Worm (Caenorhabditis elegans): Measurements from ENCODE around the gene col-8.

The col-8 gene

DNA sequence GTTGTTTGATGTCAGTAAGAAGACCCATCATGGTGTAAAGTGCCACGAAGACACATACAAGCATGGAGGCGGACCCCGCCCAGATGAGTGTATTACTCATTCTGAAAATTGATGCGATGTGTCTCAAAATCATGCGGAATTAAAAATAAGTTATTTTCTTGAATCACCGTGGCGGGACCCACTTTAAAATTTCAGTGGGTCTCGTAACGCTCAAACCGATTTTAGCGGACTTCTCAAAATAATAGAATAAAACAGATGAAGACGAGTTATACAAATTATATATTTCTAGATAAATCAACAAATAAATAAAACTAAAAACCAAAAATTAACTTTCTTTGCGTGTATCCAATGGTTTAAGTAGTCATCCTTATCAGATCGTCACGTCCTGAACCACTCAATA lies at the start of gene col-8:
col-8 (minus strand) TSS at position 101 of the 400 bp plus-strand sequence.
- no peak for TF ChIP-seq klf-2 (GFP tag; conservative IDR thresholded peaks at IDR 0.05)
- no peak for TF ChIP-seq ztf-23 (GFP tag; IDR thresholded peaks at IDR 0.05)
- TF ChIP-seq T22C8.4 (GFP tag; IDR thresholded peaks at IDR 0.05) = no peak
- TF ChIP-seq cog-1 (tag; optimal IDR thresholded peaks at IDR 0.05) = no peak
- no peak for TF ChIP-seq ref-1 (GFP tag; conservative IDR thresholded peaks at IDR 0.05)
- no peak for TF ChIP-seq med-1 (GFP tag; optimal IDR thresholded peaks at IDR 0.05; ENCODE audit: insufficient read depth)
- TF ChIP-seq flt-1 (GFP tag; IDR thresholded peaks at IDR 0.05) = no peak
- no peak for TF ChIP-seq tab-1 (GFP tag; IDR thresholded peaks at IDR 0.05)
- no peak for TF ChIP-seq ztf-29 (GFP tag; IDR thresholded peaks at IDR 0.05)

DNA sequence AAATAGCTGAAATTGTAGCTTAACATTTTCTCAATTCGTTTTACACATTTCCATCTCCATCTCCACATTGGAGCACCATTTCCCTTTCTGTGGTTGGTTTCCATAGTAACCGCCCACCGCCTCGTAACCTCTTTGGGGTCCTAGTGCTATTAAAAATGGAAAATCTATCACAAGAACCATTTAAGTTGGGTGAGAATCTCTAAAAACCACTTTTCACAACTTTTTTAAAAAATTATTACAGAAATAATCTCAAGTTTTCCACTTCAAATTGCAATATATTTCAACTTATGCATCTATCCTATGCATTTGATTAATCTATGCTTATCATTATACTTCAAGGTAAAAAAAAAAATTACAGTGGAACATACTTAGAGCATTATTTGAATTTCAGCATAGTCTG lies 49.6 kb upstream of the col-8 start, which contains the start of gene tmem-17:
tmem-17 (plus strand) TSS at position 301 of the 400 bp plus-strand sequence.
- TF ChIP-seq tab-1 (GFP tag; IDR thresholded peaks at IDR 0.05) (no peak), med-1 (GFP tag; optimal IDR thresholded peaks at IDR 0.05; ENCODE audit: insufficient read depth) (no peak), ztf-29 (GFP tag; IDR thresholded peaks at IDR 0.05) (no peak), ztf-23 (GFP tag; IDR thresholded peaks at IDR 0.05) (no peak), klf-2 (GFP tag; conservative IDR thresholded peaks at IDR 0.05) (no peak), flt-1 (GFP tag; IDR thresholded peaks at IDR 0.05) (no peak), T22C8.4 (GFP tag; IDR thresholded peaks at IDR 0.05) (no peak), ref-1 (GFP tag; conservative IDR thresholded peaks at IDR 0.05) (no peak), cog-1 (tag; optimal IDR thresholded peaks at IDR 0.05) (no peak)

DNA sequence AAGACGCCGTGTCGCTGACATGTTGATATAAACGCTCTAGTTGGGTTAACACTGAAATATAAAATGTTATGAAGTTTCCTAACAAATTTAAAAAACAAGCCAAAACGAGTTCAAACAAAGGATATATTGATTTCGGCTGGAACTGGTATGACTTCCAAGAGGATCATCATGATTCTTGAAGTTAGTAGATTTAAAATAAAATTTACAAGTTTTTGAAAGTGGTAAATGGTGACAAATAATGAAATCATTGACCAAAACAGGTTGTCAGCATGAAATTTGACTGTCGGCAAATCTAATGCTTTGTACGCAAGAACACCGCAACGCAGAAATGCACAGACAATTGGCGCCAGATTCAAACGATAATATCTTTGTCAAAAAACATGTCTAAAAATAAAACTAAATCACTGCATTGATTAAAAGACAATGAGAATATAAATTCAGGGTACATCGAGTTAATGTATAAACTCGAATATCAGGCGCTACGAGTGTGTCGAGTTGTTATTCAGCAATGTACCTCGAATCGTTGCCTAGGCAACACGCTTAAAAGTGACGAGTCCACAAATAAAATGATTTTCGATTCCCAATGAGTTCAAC lies 48.2 kb upstream of the col-8 start, which contains the start of the genes ubc-18 and R01H2.8:
ubc-18 (minus strand) TSS at position 51 of the 594 bp plus-strand sequence.
R01H2.8 (plus strand) TSS at position 544 of the 594 bp plus-strand sequence.
- TF ChIP-seq flt-1 (GFP tag; IDR thresholded peaks at IDR 0.05) = no peak
- no peak for TF ChIP-seq ref-1 (GFP tag; conservative IDR thresholded peaks at IDR 0.05)
- TF ChIP-seq med-1 (GFP tag; optimal IDR thresholded peaks at IDR 0.05; ENCODE audit: insufficient read depth) = no peak
- TF ChIP-seq klf-2 (GFP tag; conservative IDR thresholded peaks at IDR 0.05) = no peak
- no peak for TF ChIP-seq tab-1 (GFP tag; IDR thresholded peaks at IDR 0.05)
- TF ChIP-seq cog-1 (tag; optimal IDR thresholded peaks at IDR 0.05) = no peak
- TF ChIP-seq T22C8.4 (GFP tag; IDR thresholded peaks at IDR 0.05) = no peak
- no peak for TF ChIP-seq ztf-29 (GFP tag; IDR thresholded peaks at IDR 0.05)
- no peak for TF ChIP-seq ztf-23 (GFP tag; IDR thresholded peaks at IDR 0.05)

ce11 chrIII:7067385-7067896 lies 47.0 kb upstream of the col-8 start, which contains the start of gene ger-1:
TSS of gene ger-1 (minus strand) at chrIII:7067477.
- TF ChIP-seq T22C8.4 (GFP tag; IDR thresholded peaks at IDR 0.05) (no peak), ztf-29 (GFP tag; IDR thresholded peaks at IDR 0.05) (no peak), flt-1 (GFP tag; IDR thresholded peaks at IDR 0.05) (no peak), med-1 (GFP tag; optimal IDR thresholded peaks at IDR 0.05; ENCODE audit: insufficient read depth) (no peak), klf-2 (GFP tag; conservative IDR thresholded peaks at IDR 0.05) (no peak), ref-1 (GFP tag; conservative IDR thresholded peaks at IDR 0.05) (no peak)

DNA sequence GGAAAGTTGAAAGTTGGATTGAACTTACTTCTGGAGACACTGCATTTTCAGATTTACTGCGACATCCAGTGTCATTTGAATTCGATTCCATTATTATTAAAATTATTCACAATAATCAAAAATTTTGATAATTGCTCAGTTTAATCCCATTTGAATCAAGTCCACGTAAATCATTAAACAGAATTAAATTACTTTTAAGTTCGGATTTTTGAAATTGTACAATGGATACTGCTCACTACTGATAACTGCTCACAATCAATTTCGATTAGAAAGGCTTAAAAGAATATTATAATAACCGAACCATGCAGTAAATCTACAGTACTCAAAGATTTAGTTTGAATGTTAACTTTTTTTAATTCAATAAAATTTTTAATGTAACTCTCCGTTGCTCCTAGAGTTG lies 43.8 kb upstream of the col-8 start, which contains the start of gene R01H2.4:
R01H2.4 (minus strand) TSS at position 101 of the 400 bp plus-strand sequence.
- TF ChIP-seq med-1 (GFP tag; optimal IDR thresholded peaks at IDR 0.05; ENCODE audit: insufficient read depth) (no peak), flt-1 (GFP tag; IDR thresholded peaks at IDR 0.05) (no peak), T22C8.4 (GFP tag; IDR thresholded peaks at IDR 0.05) (no peak), ztf-23 (GFP tag; IDR thresholded peaks at IDR 0.05) (no peak), klf-2 (GFP tag; conservative IDR thresholded peaks at IDR 0.05) (no peak), cog-1 (tag; optimal IDR thresholded peaks at IDR 0.05) (no peak), ztf-29 (GFP tag; IDR thresholded peaks at IDR 0.05) (no peak)

ce11 chrIII:7063061-7063460 lies 42.7 kb upstream of the col-8 start:
- TF ChIP-seq cog-1 (tag; optimal IDR thresholded peaks at IDR 0.05) (no peak), med-1 (GFP tag; optimal IDR thresholded peaks at IDR 0.05; ENCODE audit: insufficient read depth) (no peak), T22C8.4 (GFP tag; IDR thresholded peaks at IDR 0.05) (no peak), tab-1 (GFP tag; IDR thresholded peaks at IDR 0.05) (no peak), ztf-29 (GFP tag; IDR thresholded peaks at IDR 0.05) (no peak), ztf-23 (GFP tag; IDR thresholded peaks at IDR 0.05) (no peak), ref-1 (GFP tag; conservative IDR thresholded peaks at IDR 0.05) (no peak), klf-2 (GFP tag; conservative IDR thresholded peaks at IDR 0.05) (no peak), flt-1 (GFP tag; IDR thresholded peaks at IDR 0.05) (no peak)

- TF ChIP-seq cog-1 (tag; optimal IDR thresholded peaks at IDR 0.05) (no peak), ztf-23 (GFP tag; IDR thresholded peaks at IDR 0.05) (no peak), flt-1 (GFP tag; IDR thresholded peaks at IDR 0.05) (no peak), ref-1 (GFP tag; conservative IDR thresholded peaks at IDR 0.05) (no peak), med-1 (GFP tag; optimal IDR thresholded peaks at IDR 0.05; ENCODE audit: insufficient read depth) (no peak), klf-2 (GFP tag; conservative IDR thresholded peaks at IDR 0.05) (no peak), tab-1 (GFP tag; IDR thresholded peaks at IDR 0.05) (no peak), T22C8.4 (GFP tag; IDR thresholded peaks at IDR 0.05) (no peak), ztf-29 (GFP tag; IDR thresholded peaks at IDR 0.05) (no peak)
These were observed 42.2 kb upstream of the col-8 start, which contains the start of gene R01H2.1 for ce11 chrIII:7062580-7062979. TSS of gene R01H2.1 (plus strand) at chrIII:7062880.

DNA sequence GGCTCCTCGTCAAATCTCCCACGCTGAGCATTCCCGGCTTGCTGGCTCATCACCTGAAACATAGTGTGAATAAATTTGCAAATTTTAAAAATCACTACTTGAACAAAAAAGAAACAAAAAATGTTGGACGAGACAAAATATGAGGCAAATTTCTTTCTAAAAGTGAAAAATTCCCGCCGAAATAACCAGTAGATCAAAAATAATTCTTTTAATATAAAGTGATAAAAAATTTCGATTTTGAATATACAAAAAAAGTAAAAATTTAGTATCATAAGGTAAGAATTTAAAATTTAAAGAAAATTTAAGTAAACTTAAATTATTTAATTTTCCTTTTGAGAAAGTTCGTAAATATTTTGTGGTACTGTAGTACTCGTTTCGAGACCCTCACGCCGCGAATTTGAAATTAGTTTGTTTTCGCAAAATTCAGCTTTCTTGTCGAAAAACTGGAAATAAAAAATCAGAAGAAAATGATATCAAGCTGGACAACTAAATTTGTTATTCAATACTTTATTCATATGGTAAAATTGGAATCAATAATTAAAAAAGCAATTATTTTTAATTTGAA lies 40.2 kb upstream of the col-8 start, which contains the start of gene egg-2:
egg-2 (minus strand) TSS at position 53 of the 565 bp plus-strand sequence.
- TF ChIP-seq ref-1 (GFP tag; conservative IDR thresholded peaks at IDR 0.05) (no peak), tab-1 (GFP tag; IDR thresholded peaks at IDR 0.05) (no peak), klf-2 (GFP tag; conservative IDR thresholded peaks at IDR 0.05) (no peak), flt-1 (GFP tag; IDR thresholded peaks at IDR 0.05) (no peak), med-1 (GFP tag; optimal IDR thresholded peaks at IDR 0.05; ENCODE audit: insufficient read depth) (no peak), T22C8.4 (GFP tag; IDR thresholded peaks at IDR 0.05) (no peak), cog-1 (tag; optimal IDR thresholded peaks at IDR 0.05) (no peak), ztf-29 (GFP tag; IDR thresholded peaks at IDR 0.05) (no peak), ztf-23 (GFP tag; IDR thresholded peaks at IDR 0.05) (no peak)

DNA sequence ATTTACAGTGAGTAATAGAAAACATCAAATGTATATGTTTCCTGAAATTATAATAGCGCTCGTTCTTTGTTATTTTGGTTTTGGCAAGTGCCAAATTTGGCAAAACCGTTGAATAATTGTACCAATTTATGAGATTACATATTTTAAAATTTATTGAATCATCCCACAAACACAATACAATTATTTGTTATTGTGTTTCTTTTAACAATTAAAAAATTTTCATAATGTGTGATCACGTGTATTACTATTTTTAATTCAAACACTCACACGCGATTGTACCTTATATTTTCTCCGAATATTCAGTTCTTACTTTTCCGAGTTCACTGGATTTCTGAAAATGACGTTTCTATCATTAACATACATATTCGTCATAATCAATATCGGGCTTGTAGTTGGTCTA lies 35.8 kb upstream of the col-8 start, which contains the start of gene R01H2.2:
R01H2.2 (plus strand) TSS at position 301 of the 400 bp plus-strand sequence.
- no peak for TF ChIP-seq T22C8.4 (GFP tag; IDR thresholded peaks at IDR 0.05)
- no peak for TF ChIP-seq cog-1 (tag; optimal IDR thresholded peaks at IDR 0.05)
- TF ChIP-seq flt-1 (GFP tag; IDR thresholded peaks at IDR 0.05) = no peak
- no peak for TF ChIP-seq klf-2 (GFP tag; conservative IDR thresholded peaks at IDR 0.05)
- no peak for TF ChIP-seq ref-1 (GFP tag; conservative IDR thresholded peaks at IDR 0.05)
- no peak for TF ChIP-seq ztf-29 (GFP tag; IDR thresholded peaks at IDR 0.05)
- TF ChIP-seq tab-1 (GFP tag; IDR thresholded peaks at IDR 0.05) = no peak
- no peak for TF ChIP-seq med-1 (GFP tag; optimal IDR thresholded peaks at IDR 0.05; ENCODE audit: insufficient read depth)
- no peak for TF ChIP-seq ztf-23 (GFP tag; IDR thresholded peaks at IDR 0.05)
